Fruit fly (Drosophila melanogaster) whole organism, embryonic: ENCODE data around the gene Pc.

Experiments used
- Adf1 ChIP-seq: fragments of 200-800 bp; sonication (Bioruptor generic); IDR thresholded peaks from 2 replicates; pipeline ENCODE4 v1.3.6; 2022; ENCODE audit warnings: missing biosample characterization, missing genetic modification characterization
- Asciz ChIP-seq: fragments of 200-800 bp; sonication (Bioruptor generic); optimal IDR thresholded peaks from 2 replicates; lab custom pipeline; 2017; ENCODE audit warnings: missing biosample characterization, mild to moderate bottlenecking, missing genetic modification characterization, missing genetic modification reagents
- BEAF-32 ChIP-seq: fragments of 200-800 bp; sonication (Bioruptor generic); optimal IDR thresholded peaks from 3 replicates; lab custom pipeline; 2017; ENCODE audit warnings: missing biosample characterization, missing genetic modification characterization, mild to moderate bottlenecking, moderate library complexity, missing genetic modification reagents
- CG10209 ChIP-seq: fragments of 200-800 bp; sonication (Bioruptor generic); optimal IDR thresholded peaks from 3 replicates; lab custom pipeline; 2017; ENCODE audit warnings: missing biosample characterization, mild to moderate bottlenecking, missing genetic modification characterization, missing genetic modification reagents
- CG10321 ChIP-seq: fragments of 200-800 bp; sonication (Bioruptor generic); IDR thresholded peaks from 2 replicates; pipeline ENCODE4 v1.3.6; 2022; ENCODE audit warnings: missing biosample characterization, missing genetic modification characterization
- CG10431 ChIP-seq: fragments of 200-800 bp; sonication (Bioruptor generic); optimal IDR thresholded peaks from 3 replicates; lab custom pipeline; 2018; ENCODE audit warnings: missing biosample characterization, mild to moderate bottlenecking, missing genetic modification characterization
- CG11456 ChIP-seq: fragments of 200-800 bp; sonication (Bioruptor generic); IDR thresholded peaks from 3 replicates; pipeline ENCODE4 v1.3.6; 2022; ENCODE audit warnings: missing biosample characterization, missing genetic modification characterization
- CG13123 ChIP-seq: fragments of 200-800 bp; sonication (Bioruptor generic); optimal IDR thresholded peaks from 2 replicates; lab custom pipeline; 2016; ENCODE audit warnings: missing biosample characterization, missing genetic modification characterization
- CG13775 ChIP-seq: fragments of 200-800 bp; sonication (Bioruptor generic); optimal IDR thresholded peaks from 3 replicates; lab custom pipeline; 2017; ENCODE audit warnings: missing biosample characterization, mild to moderate bottlenecking, missing genetic modification characterization
- CG15073 ChIP-seq: fragments of 200-800 bp; sonication (Bioruptor generic); optimal IDR thresholded peaks from 2 replicates; lab custom pipeline; 2016; ENCODE audit warnings: missing biosample characterization, missing genetic modification characterization
- CG16863 ChIP-seq: fragments of 200-800 bp; sonication (Bioruptor generic); optimal IDR thresholded peaks from 3 replicates; lab custom pipeline; 2016; ENCODE audit warnings: missing biosample characterization, missing genetic modification characterization
- CG18011 ChIP-seq: fragments of 200-800 bp; sonication (Bioruptor generic); optimal IDR thresholded peaks from 2 replicates; lab custom pipeline; 2017; ENCODE audit warnings: missing biosample characterization, missing genetic modification characterization, mild to moderate bottlenecking, moderate library complexity, missing genotype
- CG2712 ChIP-seq: fragments of 200-800 bp; optimal IDR thresholded peaks from 3 replicates; lab custom pipeline; 2019; ENCODE audit warnings: missing biosample characterization, mild to moderate bottlenecking, missing genetic modification characterization, moderate library complexity
- CG31224 ChIP-seq: fragments of 200-800 bp; sonication (Bioruptor generic); IDR thresholded peaks from 2 replicates; pipeline ENCODE4 v1.3.6; 2022; ENCODE audit warnings: missing biosample characterization, missing genetic modification characterization
- CG32532 ChIP-seq: fragments of 200-800 bp; sonication (Bioruptor generic); IDR thresholded peaks from 2 replicates; pipeline ENCODE4 v1.3.6; 2022; ENCODE audit warnings: missing biosample characterization, missing genetic modification characterization
- CG3847 ChIP-seq: fragments of 200-800 bp; sonication (Bioruptor generic); IDR thresholded peaks from 2 replicates; pipeline ENCODE4 v1.3.6; 2022; ENCODE audit warnings: missing biosample characterization, missing genetic modification characterization
- CG4328 ChIP-seq: fragments of 200-800 bp; sonication (Bioruptor generic); optimal IDR thresholded peaks from 3 replicates; lab custom pipeline; 2017; ENCODE audit warnings: missing biosample characterization, missing genetic modification reagents, missing genetic modification characterization
- CG4854 ChIP-seq: fragments of 200-800 bp; sonication (Bioruptor generic); optimal IDR thresholded peaks from 2 replicates; lab custom pipeline; 2016; ENCODE audit warnings: missing biosample characterization, missing genetic modification characterization, inconsistent platforms
- CG6689 ChIP-seq: fragments of 200-800 bp; sonication (Bioruptor generic); IDR thresholded peaks from 2 replicates; pipeline ENCODE4 v1.3.6; 2022; ENCODE audit warnings: missing biosample characterization, missing genetic modification characterization
- CG6791 ChIP-seq: fragments of 200-800 bp; sonication (Bioruptor generic); IDR thresholded peaks from 3 replicates; pipeline ENCODE4 v1.3.6; 2022; ENCODE audit warnings: missing biosample characterization, missing genetic modification characterization; ENCODE audit not compliant: partially characterized antibody
- CG7372 ChIP-seq: fragments of 200-800 bp; sonication (Bioruptor generic); IDR thresholded peaks from 2 replicates; pipeline ENCODE4 v1.3.6; 2022; ENCODE audit warnings: missing biosample characterization, missing genetic modification characterization
- CG7786 ChIP-seq: fragments of 200-800 bp; sonication (Bioruptor generic); optimal IDR thresholded peaks from 2 replicates; lab custom pipeline; 2016; ENCODE audit warnings: missing biosample characterization, missing genetic modification characterization
- CG8944 ChIP-seq: fragments of 200-800 bp; sonication (Bioruptor generic); optimal IDR thresholded peaks from 3 replicates; lab custom pipeline; 2016; ENCODE audit warnings: missing biosample characterization, missing genetic modification characterization
- CG9817 ChIP-seq: fragments of 200-800 bp; sonication (Bioruptor generic); optimal IDR thresholded peaks from 2 replicates; lab custom pipeline; 2018; ENCODE audit warnings: missing biosample characterization, mild to moderate bottlenecking, missing genetic modification characterization, moderate library complexity
- CoRest ChIP-seq: fragments of 200-800 bp; sonication (Bioruptor generic); optimal IDR thresholded peaks from 3 replicates; lab custom pipeline; 2018; ENCODE audit warnings: missing biosample characterization, mild to moderate bottlenecking, missing genetic modification characterization, moderate library complexity
- Dp ChIP-seq: fragments of 200-800 bp; sonication (Bioruptor generic); optimal IDR thresholded peaks from 2 replicates; lab custom pipeline; 2018; ENCODE audit warnings: missing biosample characterization, mild to moderate bottlenecking, missing genetic modification characterization, moderate library complexity
- E2f2 ChIP-seq: fragments of 200-800 bp; sonication (Bioruptor generic); IDR thresholded peaks from 2 replicates; pipeline ENCODE4 v1.3.6; 2022; ENCODE audit warnings: missing biosample characterization, missing genetic modification characterization
- Ets97D ChIP-seq: fragments of 200-800 bp; sonication (Bioruptor generic); optimal IDR thresholded peaks from 3 replicates; lab custom pipeline; 2016; ENCODE audit warnings: missing biosample characterization, missing genetic modification characterization
- Fer3 ChIP-seq: fragments of 200-800 bp; sonication (Bioruptor generic); optimal IDR thresholded peaks from 2 replicates; lab custom pipeline; 2018; ENCODE audit warnings: missing biosample characterization, mild to moderate bottlenecking, missing genetic modification characterization, moderate library complexity
- MBD-R2 ChIP-seq: fragments of 200-800 bp; sonication (Bioruptor generic); IDR thresholded peaks from 2 replicates; pipeline ENCODE4 v1.3.6; 2022; ENCODE audit warnings: missing biosample characterization, missing genetic modification characterization
- NFAT ChIP-seq: fragments of 200-800 bp; sonication (Bioruptor generic); IDR thresholded peaks from 2 replicates; pipeline ENCODE4 v1.3.6; 2022; ENCODE audit warnings: missing biosample characterization, missing genetic modification characterization
- Optix ChIP-seq: fragments of 200-800 bp; sonication (Bioruptor generic); IDR thresholded peaks from 3 replicates; pipeline ENCODE4 v1.3.6; 2022; ENCODE audit warnings: missing biosample characterization, missing genetic modification characterization
- Trl ChIP-seq, 3 experiments: fragments of >200 bp in 2 of 3; fragments of 200-800 bp in 1 of 3; sonication (Bioruptor generic) in 1 of 3; optimal IDR thresholded peaks; 2 replicates in 1 of 3; 3 replicates in 2 of 3; lab custom pipeline; 2016 to 2017; ENCODE audit warnings: missing biosample characterization in 1 of 3, missing genetic modification characterization in 1 of 3
- ab ChIP-seq: fragments of 200-800 bp; sonication (Bioruptor generic); optimal IDR thresholded peaks from 2 replicates; lab custom pipeline; 2016; ENCODE audit warnings: missing biosample characterization, missing genetic modification characterization
- bigmax ChIP-seq: fragments of 200-800 bp; sonication (Bioruptor generic); optimal IDR thresholded peaks from 2 replicates; lab custom pipeline; 2018; ENCODE audit warnings: missing biosample characterization, mild to moderate bottlenecking, missing genetic modification characterization
- chif ChIP-seq, 2 experiments: fragments of 200-800 bp; sonication (Bioruptor generic); optimal IDR thresholded peaks; 3 replicates each; lab custom pipeline; 2016; ENCODE audit warnings: missing biosample characterization in 2 of 2, missing genetic modification characterization in 2 of 2
- chinmo ChIP-seq: fragments of 200-800 bp; sonication (Bioruptor generic); IDR thresholded peaks from 4 replicates; pipeline ENCODE4 v1.3.6; 2022; ENCODE audit warnings: missing biosample characterization, missing genetic modification characterization; ENCODE audit not compliant: partially characterized antibody
- chm ChIP-seq: fragments of 200-800 bp; sonication (Bioruptor generic); IDR thresholded peaks from 2 replicates; pipeline ENCODE4 v1.3.6; 2022; ENCODE audit warnings: missing biosample characterization, missing genetic modification characterization
- fd3F ChIP-seq: fragments of 200-800 bp; sonication (Bioruptor generic); optimal IDR thresholded peaks from 2 replicates; lab custom pipeline; 2018; ENCODE audit warnings: missing biosample characterization, mild to moderate bottlenecking, missing genetic modification characterization, moderate library complexity
- gsb-n ChIP-seq: fragments of 200-800 bp; sonication (Bioruptor generic); optimal IDR thresholded peaks from 3 replicates; lab custom pipeline; 2018; ENCODE audit warnings: missing biosample characterization, mild to moderate bottlenecking, missing genetic modification characterization
- ind ChIP-seq: fragments of 200-800 bp; sonication (Bioruptor generic); optimal IDR thresholded peaks from 3 replicates; lab custom pipeline; 2016; ENCODE audit warnings: missing biosample characterization, missing genetic modification characterization
- inv ChIP-seq: fragments of 200-800 bp; sonication (Bioruptor generic); IDR thresholded peaks from 2 replicates; pipeline ENCODE4 v1.3.6; 2022; ENCODE audit warnings: missing biosample characterization, missing genetic modification characterization; ENCODE audit not compliant: partially characterized antibody
- kay ChIP-seq: fragments of 200-800 bp; sonication (Bioruptor generic); optimal IDR thresholded peaks from 2 replicates; lab custom pipeline; 2016; ENCODE audit warnings: missing biosample characterization, missing genetic modification characterization
- kni ChIP-seq: fragments of 200-800 bp; sonication (Bioruptor generic); optimal IDR thresholded peaks from 3 replicates; lab custom pipeline; 2017; ENCODE audit warnings: mild to moderate bottlenecking, missing biosample characterization, missing genetic modification reagents, missing genetic modification characterization
- pita ChIP-seq: fragments of 200-800 bp; sonication (Bioruptor generic); optimal IDR thresholded peaks from 2 replicates; lab custom pipeline; 2017; ENCODE audit warnings: missing biosample characterization, mild to moderate bottlenecking, missing genetic modification characterization
- sens-2 ChIP-seq: fragments of 200-800 bp; sonication (Bioruptor generic); IDR thresholded peaks from 2 replicates; pipeline ENCODE4 v1.3.6; 2022; ENCODE audit warnings: missing biosample characterization, missing genetic modification characterization
- shn ChIP-seq: fragments of 200-800 bp; sonication (Bioruptor generic); optimal IDR thresholded peaks from 3 replicates; lab custom pipeline; 2016; ENCODE audit warnings: missing biosample characterization, missing genetic modification characterization
- sim ChIP-seq: fragments of 200-800 bp; sonication (Bioruptor generic); IDR thresholded peaks from 2 replicates; pipeline ENCODE4 v1.3.6; 2022; ENCODE audit warnings: missing biosample characterization, missing genetic modification characterization
- slp2 ChIP-seq: fragments of 200-800 bp; sonication (Bioruptor generic); optimal IDR thresholded peaks from 2 replicates; lab custom pipeline; 2016; ENCODE audit warnings: missing biosample characterization, missing genetic modification characterization

The Pc gene

dm6 chr3L:21317416-21318259 is at the start of gene Pc (continued):
- TF ChIP-seq CG13775 (no peak), slp2 (peak; percentile 16), CG31224 (GFP tag; lab: Robert Waterston, UW) (no peak), pita (GFP tag; lab: Kevin White, UChicago) (peak; percentile 87), bigmax (no peak), CG10321 (no peak), CG16863 (GFP tag; lab: Kevin White, UChicago) (no peak), chinmo (GFP tag; lab: Robert Waterston, UW) (peak; percentile 77; the same call in 1 of the 4 replicates), CG6791 (GFP tag; lab: Robert Waterston, UW) (peak; percentile 90), Ets97D (GFP tag; lab: Kevin White, UChicago) (peak; percentile 88), Trl (optimal IDR thresholded peaks at IDR 0.05; lab: Kevin White, UChicago) (no peak), Trl (GFP tag; optimal IDR thresholded peaks at IDR 0.05; lab: Kevin White, UChicago) (peak; percentile 13), chif (GFP tag; optimal IDR thresholded peaks at IDR 0.05; lab: Kevin White, UChicago) (peak in 1 of 2 experiments; percentile 37), Optix (GFP tag; lab: Robert Waterston, UW) (no peak), CG2712 (tag; lab: Kevin White, UChicago) (peak; percentile 79), NFAT (no peak), gsb-n (tag; lab: Kevin White, UChicago) (peak; percentile 23), CG7786 (GFP tag; lab: Kevin White, UChicago) (peak; percentile 5), kni (GFP tag; lab: Kevin White, UChicago) (no peak), inv (peak; percentile 83), kay (GFP tag; lab: Kevin White, UChicago) (peak; percentile 83), BEAF-32 (peak; percentile 92), E2f2 (GFP tag; lab: Robert Waterston, UW) (peak; percentile 64), CG9817 (tag; lab: Kevin White, UChicago) (peak; percentile 23), shn (GFP tag; lab: Kevin White, UChicago) (no peak), CG13123 (no peak), CG4328 (no peak), CG32532 (GFP tag; lab: Robert Waterston, UW) (no peak), CoRest (tag; lab: Kevin White, UChicago) (peak; percentile 53), ab (GFP tag; lab: Kevin White, UChicago) (no peak), CG15073 (GFP tag; lab: Kevin White, UChicago) (no peak), CG3847 (peak; percentile 69), CG18011 (GFP tag; lab: Kevin White, UChicago) (no peak), sens-2 (GFP tag; lab: Robert Waterston, UW) (no peak), CG7372 (no peak), ind (no peak), CG6689 (no peak), CG8944 (GFP tag; lab: Kevin White, UChicago) (no peak), CG10431 (GFP tag; lab: Kevin White, UChicago) (no peak), Fer3 (tag; lab: Kevin White, UChicago) (no peak), MBD-R2 (GFP tag; lab: Robert Waterston, UW) (peak; percentile 80), Adf1 (GFP tag; lab: Robert Waterston, UW) (no peak), CG4854 (peak; percentile 25), fd3F (no peak), chm (GFP tag; lab: Robert Waterston, UW) (no peak), Asciz (GFP tag; lab: Kevin White, UChicago) (no peak), sim (GFP tag; lab: Robert Waterston, UW) (no peak), CG11456 (GFP tag; lab: Robert Waterston, UW) (no peak), Dp (GFP tag; lab: Kevin White, UChicago) (peak; percentile 66), CG10209 (GFP tag; lab: Kevin White, UChicago) (no peak)
